Fruit fly (Drosophila melanogaster): Measurements from ENCODE around the gene wkd.
A peak's percentile ranks its signal among the peaks of the same experiment; 100 is the strongest.

wkd gene

DNA sequence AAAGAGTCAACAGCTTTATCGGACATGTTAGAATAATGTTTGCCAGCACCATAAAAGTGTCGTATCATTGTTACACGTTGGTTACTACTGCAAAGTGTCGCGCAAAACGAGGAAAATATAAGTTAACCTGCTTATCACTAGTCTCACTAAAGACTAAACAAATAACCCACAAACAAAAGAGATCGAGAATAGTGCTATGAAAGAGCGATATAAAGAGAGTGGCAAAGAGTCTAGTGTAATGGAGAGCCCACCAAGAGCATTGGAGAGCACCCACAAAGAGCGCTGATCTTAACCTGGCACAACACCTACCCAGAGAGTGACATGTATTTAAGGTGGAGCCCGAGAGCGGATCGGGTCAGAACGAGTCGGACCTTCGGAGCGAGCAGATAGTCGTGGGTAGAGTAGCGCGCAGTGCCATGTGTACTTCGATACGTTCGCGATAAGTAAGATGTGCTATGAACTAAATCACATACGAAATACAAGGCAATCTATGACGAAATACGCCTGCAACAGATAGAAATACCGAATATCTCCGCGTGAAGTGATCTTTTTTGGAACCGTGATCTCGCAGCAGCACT, 12.4 kb upstream of the wkd start, which contains the start of gene Mrp4 (continued):
- TF ChIP-seq CG10366 (GFP tag; IDR thresholded peaks at IDR 0.05) (no peak), CG3847 (GFP tag; IDR thresholded peaks at IDR 0.05) (0 out of 2 replicates have a peak, but pooled peaks have one; percentile 20), CG18764 (GFP tag; optimal IDR thresholded peaks at IDR 0.05) (no peak), jumu (GFP tag; optimal IDR thresholded peaks at IDR 0.05) (no peak), Pdp1 (GFP tag; optimal IDR thresholded peaks at IDR 0.05) (peak in 1 of 2 experiments; percentile 56), kah (GFP tag; optimal IDR thresholded peaks at IDR 0.05) (peak; percentile 49), sqz (GFP tag; optimal IDR thresholded peaks at IDR 0.05) (peak; percentile 48), CG10431 (GFP tag; optimal IDR thresholded peaks at IDR 0.05) (peak; percentile 78), lilli (GFP tag; optimal IDR thresholded peaks at IDR 0.05) (peak; percentile 39), CG11085 (GFP tag; IDR thresholded peaks at IDR 0.05) (peak; percentile 16; the same call in 1 of the 2 replicates), sr (GFP tag; IDR thresholded peaks at IDR 0.05) (peak; percentile 58; the same call in 1 of the 3 replicates), Hey (tag; optimal IDR thresholded peaks at IDR 0.05) (peak; percentile 49), Ptx1 (GFP tag; IDR thresholded peaks at IDR 0.05) (no peak), CG18476 (GFP tag; optimal IDR thresholded peaks at IDR 0.05) (no peak), tgo (GFP tag; IDR thresholded peaks at IDR 0.05) (no peak), CG18011 (GFP tag; optimal IDR thresholded peaks at IDR 0.05) (no peak), CG9817 (tag; optimal IDR thresholded peaks at IDR 0.05) (no peak), klu (GFP tag; IDR thresholded peaks at IDR 0.05) (no peak), CG6254 (GFP tag; optimal IDR thresholded peaks at IDR 0.05) (peak; percentile 56), btn (GFP tag; optimal IDR thresholded peaks at IDR 0.05) (peak; percentile 40), CG8924 (tag; optimal IDR thresholded peaks at IDR 0.05) (peak; percentile 27), CG5953 (GFP tag; IDR thresholded peaks at IDR 0.05) (no peak), CG8765 (GFP tag; IDR thresholded peaks at IDR 0.05) (no peak), CG6689 (GFP tag; IDR thresholded peaks at IDR 0.05) (peak; percentile 43; the same call in 1 of the 2 replicates), Max (GFP tag; optimal IDR thresholded peaks at IDR 0.05) (no peak), Dip3 (GFP tag; optimal IDR thresholded peaks at IDR 0.05) (no peak)

DNA sequence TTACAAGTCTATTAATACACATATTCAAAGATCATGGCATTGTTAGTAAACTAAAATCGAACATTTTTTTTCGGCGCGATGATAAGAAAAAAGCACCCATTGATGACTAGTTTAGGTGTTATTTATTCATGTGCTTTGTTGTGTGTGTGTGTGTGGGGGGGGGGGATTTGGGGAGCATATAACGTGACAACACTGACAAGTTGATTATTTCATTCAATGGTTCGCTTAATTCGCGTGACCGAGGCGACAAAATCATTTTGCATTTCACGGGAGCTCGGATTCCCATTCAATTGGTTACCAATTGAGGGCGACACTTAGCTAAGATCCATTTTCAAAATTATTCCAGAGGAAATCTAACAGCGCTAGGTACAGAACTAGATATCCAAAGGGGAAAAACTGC, 11.4 kb upstream of the wkd start:
- no peak for TF ChIP-seq H15 (GFP tag; IDR thresholded peaks at IDR 0.05)
- peak; percentile 82 for TF ChIP-seq cwo (GFP tag; optimal IDR thresholded peaks at IDR 0.05)
- TF ChIP-seq chinmo (GFP tag; IDR thresholded peaks at IDR 0.05; ENCODE audit: partially characterized antibody), result 0 out of 4 replicates have a peak, but pooled peaks have one; percentile 71
- TF ChIP-seq CG15073 (GFP tag; optimal IDR thresholded peaks at IDR 0.05), result no peak
- TF ChIP-seq crol (GFP tag; IDR thresholded peaks at IDR 0.05), result peak; percentile 52
- TF ChIP-seq CG4360 (GFP tag; IDR thresholded peaks at IDR 0.05), result no peak
- TF ChIP-seq cg (GFP tag; optimal IDR thresholded peaks at IDR 0.05), result peak; percentile 48
- TF ChIP-seq vvl (GFP tag; IDR thresholded peaks at IDR 0.05), result peak; percentile 48; the same call in 1 of the 2 replicates
- TF ChIP-seq CrebB (tag; optimal IDR thresholded peaks at IDR 0.05), result no peak
- TF ChIP-seq cas (GFP tag; IDR thresholded peaks at IDR 0.05), result no peak
- TF ChIP-seq stc (GFP tag; IDR thresholded peaks at IDR 0.05), result 0 out of 2 replicates have a peak, but pooled peaks have one; percentile 8

DNA sequence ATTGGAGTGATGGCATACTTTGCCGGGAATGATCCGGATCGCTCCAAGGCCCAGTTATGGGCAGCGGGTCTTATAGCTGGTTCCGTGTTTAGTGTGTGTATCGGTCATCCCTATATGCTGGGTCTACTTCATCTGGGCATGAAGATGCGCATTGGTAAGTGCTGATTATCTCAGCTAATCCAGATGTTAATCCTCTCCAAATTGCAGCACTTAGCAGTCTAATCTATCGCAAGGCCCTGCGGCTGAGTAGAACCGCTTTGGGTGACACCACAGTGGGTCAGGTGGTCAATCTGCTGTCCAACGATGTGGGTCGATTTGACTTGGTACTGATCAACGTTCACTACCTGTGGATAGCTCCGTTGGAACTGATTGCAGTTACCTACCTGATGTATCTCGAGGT, 10.0 kb upstream of the wkd start:
- TF ChIP-seq tgo (GFP tag; IDR thresholded peaks at IDR 0.05), result no peak
- TF ChIP-seq pfk (GFP tag; optimal IDR thresholded peaks at IDR 0.05), result no peak
- TF ChIP-seq h (optimal IDR thresholded peaks at IDR 0.05), result no peak
- TF ChIP-seq CG9609 (GFP tag; optimal IDR thresholded peaks at IDR 0.05), result no peak
- no peak for TF ChIP-seq CG34376 (GFP tag; optimal IDR thresholded peaks at IDR 0.05)
- TF ChIP-seq tll (GFP tag; optimal IDR thresholded peaks at IDR 0.05), result peak in 1 of 2 experiments; percentile 73
- no peak for TF ChIP-seq Sry-β (GFP tag; optimal IDR thresholded peaks at IDR 0.05)
- no peak for TF ChIP-seq bbx (GFP tag; IDR thresholded peaks at IDR 0.05; ENCODE audit: partially characterized antibody)
- peak; percentile 73 for TF ChIP-seq zen (tag; optimal IDR thresholded peaks at IDR 0.05)
- no peak for TF ChIP-seq ttk (GFP tag; IDR thresholded peaks at IDR 0.05)
- no peak for TF ChIP-seq CG11398 (GFP tag; optimal IDR thresholded peaks at IDR 0.05)
- TF ChIP-seq vfl (GFP tag; optimal IDR thresholded peaks at IDR 0.05), result no peak
- peak; percentile 55 for TF ChIP-seq CG15479 (GFP tag; optimal IDR thresholded peaks at IDR 0.05)
- no peak for TF ChIP-seq Lim3 (GFP tag; IDR thresholded peaks at IDR 0.05)

Measured in whole organism, embryonic.